Worm (Caenorhabditis elegans) whole organism, L1 larva: ENCODE results near the gene cyp-31A3.

ENCODE experiments used
- C16A3.4 ChIP-seq: fragments of 150-350 bp; optimal IDR thresholded peaks from 2 replicates; lab custom pipeline; 2014; ENCODE audit warnings: missing biosample characterization, missing genetic modification characterization
- C34B4.2 ChIP-seq: sonication (generic microtip); optimal IDR thresholded peaks from 2 replicates; lab custom pipeline; 2017; ENCODE audit warnings: mild to moderate bottlenecking, missing genetic modification characterization, missing compliant biosample characterization
- Y116A8C.19 ChIP-seq: sonication (generic microtip); optimal IDR thresholded peaks from 2 replicates; lab custom pipeline; 2016; ENCODE audit warnings: missing compliant biosample characterization, missing genetic modification characterization, borderline replicate concordance
- alr-1 ChIP-seq: fragments of 200-800 bp; sonication (Bioruptor generic); optimal IDR thresholded peaks from 2 replicates; lab custom pipeline; 2018; ENCODE audit warnings: borderline replicate concordance, mild to moderate bottlenecking, missing genetic modification characterization, missing compliant biosample characterization
- aly-2 ChIP-seq: fragments of 150-350 bp; optimal IDR thresholded peaks from 2 replicates; lab custom pipeline; 2014; ENCODE audit warnings: missing biosample characterization, missing genetic modification characterization
- ama-1 ChIP-seq: fragments of 150-350 bp; optimal IDR thresholded peaks from 2 replicates; lab custom pipeline; 2014
- blmp-1 ChIP-seq: fragments of 150-350 bp; optimal IDR thresholded peaks from 2 replicates; lab custom pipeline; 2014; ENCODE audit warnings: missing biosample characterization, missing genetic modification characterization
- ceh-63 ChIP-seq: fragments of 200-800 bp; sonication (Bioruptor generic); optimal IDR thresholded peaks from 2 replicates; lab custom pipeline; 2018; ENCODE audit warnings: mild to moderate bottlenecking, missing genetic modification characterization, missing compliant biosample characterization
- ceh-82 ChIP-seq, 3 experiments: fragments of 150-350 bp in 1 of 3; sonication (generic microtip) in 2 of 3; optimal IDR thresholded peaks; 2 replicates each; lab custom pipeline; 2014 to 2017; ENCODE audit warnings: missing biosample characterization in 3 of 3, missing genetic modification characterization in 3 of 3
- ceh-88 ChIP-seq: fragments of 200-800 bp; sonication (Bioruptor generic); IDR thresholded peaks from 2 replicates; pipeline ENCODE4 v1.3.6; 2022; ENCODE audit warnings: missing genetic modification characterization, missing compliant biosample characterization
- ceh-90 ChIP-seq: sonication (generic microtip); optimal IDR thresholded peaks from 2 replicates; lab custom pipeline; 2016; ENCODE audit warnings: missing genetic modification characterization, missing compliant biosample characterization
- dpl-1 ChIP-seq, 3 experiments: fragments of 150-350 bp in 2 of 3; sonication (generic microtip) in 1 of 3; optimal IDR thresholded peaks; 2 replicates each; lab custom pipeline; 2014 to 2017; ENCODE audit warnings: missing biosample characterization in 3 of 3, missing genetic modification characterization in 3 of 3, missing genetic modification reagents in 3 of 3
- efl-1 ChIP-seq, 4 experiments: fragments of 150-350 bp; optimal IDR thresholded peaks in 3 of 4; peaks in 1 of 4; 1 replicate in 1 of 4; 2 replicates in 3 of 4; lab custom pipeline; 2014; ENCODE audit warnings: missing biosample characterization in 2 of 4, missing genetic modification characterization in 2 of 4, missing genetic modification reagents in 2 of 4
- efl-3 ChIP-seq: fragments of 200-800 bp; sonication (Bioruptor generic); optimal IDR thresholded peaks from 2 replicates; lab custom pipeline; 2018; ENCODE audit warnings: mild to moderate bottlenecking, missing genetic modification characterization, missing compliant biosample characterization
- elt-2 ChIP-seq: sonication (generic microtip); optimal IDR thresholded peaks from 2 replicates; lab custom pipeline; 2016; ENCODE audit warnings: missing genetic modification characterization, mild to moderate bottlenecking, inconsistent platforms, missing compliant biosample characterization, missing genetic modification reagents
- fkh-10 ChIP-seq: sonication (generic microtip); optimal IDR thresholded peaks from 2 replicates; lab custom pipeline; 2017; ENCODE audit warnings: missing biosample characterization, missing genetic modification reagents, missing genetic modification characterization
- fkh-4 ChIP-seq: sonication (generic microtip); optimal IDR thresholded peaks from 2 replicates; lab custom pipeline; 2016; ENCODE audit warnings: missing compliant biosample characterization, missing genetic modification characterization, borderline replicate concordance
- fkh-8 ChIP-seq: sonication (generic microtip); optimal IDR thresholded peaks from 2 replicates; lab custom pipeline; 2016; ENCODE audit warnings: mild to moderate bottlenecking, missing genetic modification characterization, missing compliant biosample characterization
- hlh-17 ChIP-seq: fragments of 200-800 bp; sonication (Bioruptor generic); optimal IDR thresholded peaks from 2 replicates; lab custom pipeline; 2018; ENCODE audit warnings: missing genetic modification characterization, mild to moderate bottlenecking, missing compliant biosample characterization, moderate library complexity, borderline replicate concordance
- hlh-4 ChIP-seq: sonication (generic microtip); optimal IDR thresholded peaks from 2 replicates; lab custom pipeline; 2016; ENCODE audit warnings: mild to moderate bottlenecking, missing genetic modification characterization, missing compliant biosample characterization
- isw-1 ChIP-seq: fragments of 200-800 bp; sonication (Bioruptor generic); IDR thresholded peaks from 2 replicates; pipeline ENCODE4 v1.3.6; 2022; ENCODE audit warnings: missing genetic modification characterization, missing compliant biosample characterization
- jun-1 ChIP-seq: fragments of 150-350 bp; optimal IDR thresholded peaks from 2 replicates; lab custom pipeline; 2014; ENCODE audit warnings: missing biosample characterization, missing genetic modification reagents, missing genetic modification characterization
- lin-13 ChIP-seq: fragments of 150-350 bp; optimal IDR thresholded peaks from 2 replicates; lab custom pipeline; 2014; ENCODE audit warnings: missing biosample characterization, missing genetic modification reagents, missing genetic modification characterization
- lir-3 ChIP-seq: sonication (generic microtip); optimal IDR thresholded peaks from 2 replicates; lab custom pipeline; 2016; ENCODE audit warnings: mild to moderate bottlenecking, missing genetic modification characterization, moderate library complexity, missing compliant biosample characterization; ENCODE audit not compliant: poor library complexity
- mab-9 ChIP-seq: fragments of 200-800 bp; sonication (Bioruptor generic); IDR thresholded peaks from 2 replicates; pipeline ENCODE4 v1.3.6; 2022; ENCODE audit warnings: missing genetic modification reagents, missing genetic modification characterization, missing compliant biosample characterization
- mef-2 ChIP-seq: fragments of 150-350 bp; optimal IDR thresholded peaks from 2 replicates; lab custom pipeline; 2014; ENCODE audit warnings: missing biosample characterization, missing genetic modification characterization
- mep-1 ChIP-seq: fragments of 150-350 bp; optimal IDR thresholded peaks from 2 replicates; lab custom pipeline; 2014; ENCODE audit warnings: missing biosample characterization, missing genetic modification characterization
- nhr-11 ChIP-seq: fragments of 150-350 bp; optimal IDR thresholded peaks from 2 replicates; lab custom pipeline; 2014; ENCODE audit warnings: missing biosample characterization, missing genetic modification characterization
- nhr-12 ChIP-seq: sonication (generic microtip); optimal IDR thresholded peaks from 2 replicates; lab custom pipeline; 2017; ENCODE audit warnings: missing biosample characterization, missing genetic modification characterization
- nhr-20 ChIP-seq: sonication (generic microtip); optimal IDR thresholded peaks from 2 replicates; lab custom pipeline; 2016; ENCODE audit warnings: mild to moderate bottlenecking, missing genetic modification characterization, missing compliant biosample characterization
- nhr-47 ChIP-seq: sonication (generic microtip); optimal IDR thresholded peaks from 2 replicates; lab custom pipeline; 2016; ENCODE audit warnings: mild to moderate bottlenecking, missing genetic modification characterization, moderate library complexity, missing compliant biosample characterization
- nhr-71 ChIP-seq: sonication (generic microtip); optimal IDR thresholded peaks from 2 replicates; lab custom pipeline; 2016; ENCODE audit warnings: mild to moderate bottlenecking, missing genetic modification characterization, moderate library complexity, missing compliant biosample characterization
- nhr-77 ChIP-seq: fragments of 150-350 bp; optimal IDR thresholded peaks from 2 replicates; lab custom pipeline; 2014; ENCODE audit warnings: missing biosample characterization, missing genetic modification characterization
- nhr-84 ChIP-seq: sonication (generic microtip); optimal IDR thresholded peaks from 2 replicates; lab custom pipeline; 2017; ENCODE audit warnings: missing biosample characterization, missing genetic modification characterization
- nhr-90 ChIP-seq: sonication (generic microtip); optimal IDR thresholded peaks from 2 replicates; lab custom pipeline; 2016; ENCODE audit warnings: mild to moderate bottlenecking, missing genetic modification characterization, missing compliant biosample characterization; ENCODE audit not compliant: poor library complexity
- pax-3 ChIP-seq: fragments of 200-800 bp; sonication (Bioruptor generic); optimal IDR thresholded peaks from 2 replicates; lab custom pipeline; 2018; ENCODE audit warnings: mild to moderate bottlenecking, missing genetic modification characterization, moderate library complexity, missing compliant biosample characterization
- rnt-1 ChIP-seq: sonication (generic microtip); optimal IDR thresholded peaks from 2 replicates; lab custom pipeline; 2016; ENCODE audit warnings: mild to moderate bottlenecking, missing genetic modification characterization, moderate library complexity, missing compliant biosample characterization
- snu-23 ChIP-seq: sonication (generic microtip); optimal IDR thresholded peaks from 2 replicates; lab custom pipeline; 2016; ENCODE audit warnings: missing genetic modification characterization, missing compliant biosample characterization
- sox-4 ChIP-seq: sonication (generic microtip); optimal IDR thresholded peaks from 2 replicates; lab custom pipeline; 2016; ENCODE audit warnings: missing genetic modification characterization, missing compliant biosample characterization
- sptf-1 ChIP-seq: fragments of 150-350 bp; optimal IDR thresholded peaks from 2 replicates; lab custom pipeline; 2014; ENCODE audit warnings: missing biosample characterization, missing genetic modification characterization
- sup-37 ChIP-seq: fragments of 200-800 bp; sonication (Bioruptor generic); optimal IDR thresholded peaks from 2 replicates; lab custom pipeline; 2018; ENCODE audit warnings: mild to moderate bottlenecking, missing genetic modification characterization, missing compliant biosample characterization
- swsn-7 ChIP-seq: sonication (generic microtip); optimal IDR thresholded peaks from 2 replicates; lab custom pipeline; 2016; ENCODE audit warnings: missing genetic modification characterization, missing compliant biosample characterization
- tbx-2 ChIP-seq: sonication (generic microtip); optimal IDR thresholded peaks from 2 replicates; lab custom pipeline; 2016; ENCODE audit warnings: missing genetic modification characterization, missing compliant biosample characterization
- tlp-1 ChIP-seq: fragments of 150-350 bp; optimal IDR thresholded peaks from 2 replicates; lab custom pipeline; 2014; ENCODE audit warnings: missing biosample characterization, missing genetic modification characterization
- unc-130 ChIP-seq: fragments of 150-350 bp; optimal IDR thresholded peaks from 2 replicates; lab custom pipeline; 2017; ENCODE audit warnings: missing biosample characterization, missing genetic modification characterization, inconsistent platforms
- unc-62 ChIP-seq: fragments of 150-350 bp; optimal IDR thresholded peaks from 2 replicates; lab custom pipeline; 2014; ENCODE audit warnings: missing biosample characterization, missing genetic modification reagents, missing genetic modification characterization
- unc-98 ChIP-seq: fragments of 200-800 bp; sonication (Bioruptor generic); IDR thresholded peaks from 2 replicates; pipeline ENCODE4 v1.3.6; 2022; ENCODE audit warnings: missing genetic modification characterization, missing compliant biosample characterization
- xbp-1 ChIP-seq: sonication (generic microtip); optimal IDR thresholded peaks from 2 replicates; lab custom pipeline; 2016; ENCODE audit warnings: missing genetic modification characterization, missing compliant biosample characterization
- ztf-11 ChIP-seq, 2 experiments: sonication (generic microtip); optimal IDR thresholded peaks; 2 replicates each; lab custom pipeline; 2016 to 2017; ENCODE audit warnings: missing genetic modification characterization in 2 of 2, missing biosample characterization in 1 of 2, missing compliant biosample characterization in 1 of 2

cyp-31A3 gene

ce11 chrIV:4760378-4761084, at the start of gene cyp-31A3, which contains the start of gene memi-1:
TSS of gene cyp-31A3 (plus strand) at chrIV:4761049.
TSS of gene memi-1 (minus strand) at chrIV:4760428.
- TF ChIP-seq rnt-1 (no peak), efl-1 (optimal IDR thresholded peaks at IDR 0.05; lab: Kevin White, UChicago) (no peak), efl-1 (GFP tag; optimal IDR thresholded peaks at IDR 0.05 in 1 of 2; lab: Kevin White, UChicago) (peak in 1 of 2 experiments; percentile 23), alr-1 (tag; lab: Kevin White, UChicago) (no peak)

- TF ChIP-seq nhr-20 (no peak), swsn-7 (no peak), unc-62 (GFP tag; lab: Kevin White, UChicago) (no peak), efl-3 (GFP tag; lab: Kevin White, UChicago) (no peak), tlp-1 (tag; lab: Kevin White, UChicago) (no peak), nhr-90 (tag; lab: Kevin White, UChicago) (peak; percentile 18), efl-1 (optimal IDR thresholded peaks at IDR 0.05; lab: Kevin White, UChicago) (peak; percentile 4 to 26), efl-1 (GFP tag; optimal IDR thresholded peaks at IDR 0.05 in 1 of 2; lab: Kevin White, UChicago) (no peak), ama-1 (lab: Kevin White, UChicago) (no peak), xbp-1 (tag; lab: Kevin White, UChicago) (peak; percentile 10), unc-130 (tag; lab: Kevin White, UChicago) (no peak), ceh-82 (tag; optimal IDR thresholded peaks at IDR 0.05; lab: Kevin White, UChicago) (no peak), sup-37 (GFP tag; lab: Kevin White, UChicago) (no peak), nhr-12 (tag; lab: Kevin White, UChicago) (no peak), nhr-77 (tag; lab: Kevin White, UChicago) (no peak), fkh-10 (GFP tag; lab: Kevin White, UChicago) (no peak), mab-9 (GFP tag; lab: Robert Waterston, UW) (no peak), hlh-17 (GFP tag; lab: Kevin White, UChicago) (no peak), Y116A8C.19 (tag; lab: Kevin White, UChicago) (no peak), snu-23 (GFP tag; lab: Kevin White, UChicago) (no peak), blmp-1 (tag; lab: Kevin White, UChicago) (no peak), ztf-11 (tag; optimal IDR thresholded peaks at IDR 0.05; lab: Kevin White, UChicago) (peak in 1 of 2 experiments; percentile 6), nhr-47 (peak; percentile 42), aly-2 (no peak), nhr-84 (tag; lab: Kevin White, UChicago) (no peak), tbx-2 (peak; percentile 20), sptf-1 (tag; lab: Kevin White, UChicago) (no peak), unc-98 (GFP tag; lab: Robert Waterston, UW) (no peak), isw-1 (no peak), mep-1 (tag; lab: Kevin White, UChicago) (no peak), elt-2 (tag; lab: Kevin White, UChicago) (no peak), lin-13 (GFP tag; lab: Kevin White, UChicago) (no peak), pax-3 (tag; lab: Kevin White, UChicago) (no peak), ceh-63 (no peak), hlh-4 (tag; lab: Kevin White, UChicago) (no peak), ceh-90 (tag; lab: Kevin White, UChicago) (peak; percentile 71), dpl-1 (GFP tag; optimal IDR thresholded peaks at IDR 0.05; lab: Kevin White, UChicago) (peak in 1 of 3 experiments; percentile 42), rnt-1 (peak; percentile 73), sox-4 (no peak), C16A3.4 (tag; lab: Kevin White, UChicago) (no peak), nhr-11 (tag; lab: Kevin White, UChicago) (no peak), C34B4.2 (no peak), ceh-88 (GFP tag; lab: Robert Waterston, UW) (no peak), fkh-8 (tag; lab: Kevin White, UChicago) (no peak), lir-3 (tag; lab: Kevin White, UChicago) (peak; percentile 52), nhr-71 (tag; lab: Kevin White, UChicago) (peak; percentile 28), mef-2 (no peak), jun-1 (tag; lab: Kevin White, UChicago) (no peak), fkh-4 (tag; lab: Kevin White, UChicago) (no peak)
Measured at ce11 chrIV:4712376-4712775, 48.5 kb upstream of the cyp-31A3 start, which contains the start of gene yars-2. TSS of gene yars-2 (minus strand) at chrIV:4712624.
